Worm (Caenorhabditis elegans) whole organism, L3 larva: ENCODE measurements around the gene dod-6.

ENCODE experiments used
- lin-39 ChIP-seq: fragments of 150-350 bp; optimal IDR thresholded peaks from 2 replicates; lab custom pipeline; 2018; ENCODE audit warnings: missing biosample characterization, missing genetic modification reagents, missing genetic modification characterization
- lsy-12 ChIP-seq: sonication (generic microtip); optimal IDR thresholded peaks from 2 replicates; lab custom pipeline; 2016; ENCODE audit warnings: mild to moderate bottlenecking, missing genetic modification characterization, missing compliant biosample characterization
- mdl-1 ChIP-seq: fragments of 150-350 bp; optimal IDR thresholded peaks from 2 replicates; lab custom pipeline; 2014; ENCODE audit warnings: missing biosample characterization, missing genetic modification characterization
- nhr-77 ChIP-seq: fragments of 150-350 bp; optimal IDR thresholded peaks from 2 replicates; lab custom pipeline; 2014; ENCODE audit warnings: missing biosample characterization, missing genetic modification characterization
- pqm-1 ChIP-seq: fragments of 150-350 bp; optimal IDR thresholded peaks from 2 replicates; lab custom pipeline; 2017; ENCODE audit warnings: missing biosample characterization, missing genetic modification characterization, inconsistent platforms
- unc-39 ChIP-seq: sonication (generic microtip); optimal IDR thresholded peaks from 4 replicates; lab custom pipeline; 2017; ENCODE audit warnings: missing biosample characterization, missing genetic modification characterization
- unc-62 ChIP-seq: fragments of 150-350 bp; sonication (generic microtip); optimal IDR thresholded peaks from 4 replicates; lab custom pipeline; 2014; ENCODE audit warnings: missing biosample characterization, missing genetic modification reagents, missing genetic modification characterization

ce11 chrIII:10209703-10210102, 12.2 kb downstream of the dod-6 start, which contains the start of gene T20G5.9:
- TF ChIP-seq lin-39 (tag; lab: Kevin White, UChicago) (no peak), pqm-1 (tag; lab: Kevin White, UChicago) (no peak), nhr-77 (tag; lab: Kevin White, UChicago) (no peak), mdl-1 (tag; lab: Kevin White, UChicago) (no peak), unc-62 (no peak), lsy-12 (tag; lab: Kevin White, UChicago) (no peak), unc-39 (no peak)
